Fruit fly (Drosophila melanogaster) whole organism, embryonic: ENCODE data around the gene dati.
A peak's percentile ranks its signal among the peaks of the same experiment; 100 is the strongest.

Experiments
- BEAF-32 ChIP-seq: fragments of 200-800 bp; sonication (Bioruptor generic); optimal IDR thresholded peaks from 3 replicates; lab custom pipeline; 2017; ENCODE audit warnings: missing biosample characterization, missing genetic modification characterization, mild to moderate bottlenecking, moderate library complexity, missing genetic modification reagents
- Blimp-1 ChIP-seq: fragments of 200-800 bp; sonication (Bioruptor generic); optimal IDR thresholded peaks from 3 replicates; lab custom pipeline; 2018; ENCODE audit warnings: missing biosample characterization, missing genetic modification characterization, mild to moderate bottlenecking, moderate library complexity, missing genetic modification reagents
- CG11085 ChIP-seq: fragments of 200-800 bp; sonication (Bioruptor generic); IDR thresholded peaks from 2 replicates; pipeline ENCODE4 v1.3.6; 2022; ENCODE audit warnings: missing biosample characterization, missing genetic modification characterization
- CG1603 ChIP-seq: fragments of 200-800 bp; sonication (Bioruptor generic); optimal IDR thresholded peaks from 2 replicates; lab custom pipeline; 2019; ENCODE audit warnings: missing biosample characterization, mild to moderate bottlenecking, missing genetic modification characterization, moderate library complexity
- CG16779 ChIP-seq: fragments of 200-800 bp; sonication (Bioruptor generic); IDR thresholded peaks from 2 replicates; pipeline ENCODE4 v1.3.6; 2022; ENCODE audit warnings: missing biosample characterization, missing genetic modification characterization
- CG17612 ChIP-seq: fragments of 200-800 bp; sonication (Bioruptor generic); IDR thresholded peaks from 2 replicates; pipeline ENCODE4 v1.3.6; 2022; ENCODE audit warnings: missing biosample characterization, missing genetic modification characterization
- CG17829 ChIP-seq: fragments of 200-800 bp; optimal IDR thresholded peaks from 2 replicates; lab custom pipeline; 2019; ENCODE audit warnings: missing biosample characterization, mild to moderate bottlenecking, missing genetic modification characterization, moderate library complexity
- CG18476 ChIP-seq: fragments of 200-800 bp; sonication (Bioruptor generic); optimal IDR thresholded peaks from 2 replicates; lab custom pipeline; 2016; ENCODE audit warnings: missing biosample characterization, mild to moderate bottlenecking, missing genetic modification characterization
- CG30020 ChIP-seq: fragments of 200-800 bp; optimal IDR thresholded peaks from 2 replicates; lab custom pipeline; 2019; ENCODE audit warnings: missing biosample characterization, mild to moderate bottlenecking, missing genetic modification characterization, moderate library complexity
- CG34376 ChIP-seq: fragments of 200-800 bp; sonication (Bioruptor generic); optimal IDR thresholded peaks from 2 replicates; lab custom pipeline; 2018; ENCODE audit warnings: missing biosample characterization, mild to moderate bottlenecking, missing genetic modification characterization
- CG34422 ChIP-seq: fragments of 200-800 bp; sonication (Bioruptor generic); IDR thresholded peaks from 3 replicates; pipeline ENCODE4 v1.3.6; 2022; ENCODE audit warnings: missing biosample characterization, missing genetic modification characterization
- CG4404 ChIP-seq: fragments of 200-800 bp; sonication (Bioruptor generic); IDR thresholded peaks from 2 replicates; pipeline ENCODE4 v1.3.6; 2022; ENCODE audit warnings: missing biosample characterization, missing genetic modification characterization
- CG4424 ChIP-seq: fragments of 200-800 bp; sonication (Bioruptor generic); optimal IDR thresholded peaks from 3 replicates; lab custom pipeline; 2016; ENCODE audit warnings: missing biosample characterization, missing genetic modification characterization
- CG6765 ChIP-seq: fragments of 200-800 bp; sonication (Bioruptor generic); optimal IDR thresholded peaks from 3 replicates; lab custom pipeline; 2017; ENCODE audit warnings: missing biosample characterization, mild to moderate bottlenecking, missing genetic modification characterization
- CG7372 ChIP-seq: fragments of 200-800 bp; sonication (Bioruptor generic); IDR thresholded peaks from 2 replicates; pipeline ENCODE4 v1.3.6; 2022; ENCODE audit warnings: missing biosample characterization, missing genetic modification characterization
- CG7786 ChIP-seq: fragments of 200-800 bp; sonication (Bioruptor generic); optimal IDR thresholded peaks from 2 replicates; lab custom pipeline; 2016; ENCODE audit warnings: missing biosample characterization, missing genetic modification characterization
- Chrac-16 ChIP-seq: fragments of 200-800 bp; sonication (Bioruptor generic); optimal IDR thresholded peaks from 3 replicates; lab custom pipeline; 2016; ENCODE audit warnings: missing biosample characterization, missing genetic modification characterization
- D19A ChIP-seq: fragments of 200-800 bp; optimal IDR thresholded peaks from 3 replicates; lab custom pipeline; 2019; ENCODE audit warnings: missing biosample characterization, mild to moderate bottlenecking, missing genetic modification characterization, moderate library complexity
- Dbx ChIP-seq: fragments of 200-800 bp; sonication (Bioruptor generic); IDR thresholded peaks from 3 replicates; pipeline ENCODE4 v1.3.6; 2022; ENCODE audit warnings: missing biosample characterization, missing genetic modification characterization
- Doc2 ChIP-seq: fragments of 200-800 bp; sonication (Bioruptor generic); IDR thresholded peaks from 2 replicates; pipeline ENCODE4 v1.3.6; 2022; ENCODE audit warnings: missing biosample characterization, missing genetic modification characterization
- Hand ChIP-seq: fragments of 200-800 bp; sonication (Bioruptor generic); optimal IDR thresholded peaks from 2 replicates; lab custom pipeline; 2017; ENCODE audit warnings: mild to moderate bottlenecking, missing biosample characterization, missing genetic modification reagents, missing genetic modification characterization
- HmgZ ChIP-seq: fragments of 200-800 bp; sonication (Bioruptor generic); optimal IDR thresholded peaks from 2 replicates; lab custom pipeline; 2018; ENCODE audit warnings: missing biosample characterization, mild to moderate bottlenecking, missing genetic modification characterization
- Hsf ChIP-seq: fragments of 200-800 bp; sonication (Bioruptor generic); optimal IDR thresholded peaks from 3 replicates; lab custom pipeline; 2016; ENCODE audit warnings: missing biosample characterization, missing genetic modification characterization
- Lpt ChIP-seq: fragments of >200 bp; optimal IDR thresholded peaks from 2 replicates; lab custom pipeline; 2018; ENCODE audit warnings: missing biosample characterization, missing genetic modification characterization
- MBD-R2 ChIP-seq: fragments of 200-800 bp; sonication (Bioruptor generic); IDR thresholded peaks from 2 replicates; pipeline ENCODE4 v1.3.6; 2022; ENCODE audit warnings: missing biosample characterization, missing genetic modification characterization
- Meics ChIP-seq: fragments of 200-800 bp; sonication (Bioruptor generic); optimal IDR thresholded peaks from 2 replicates; lab custom pipeline; 2017; ENCODE audit warnings: missing biosample characterization, mild to moderate bottlenecking, missing genetic modification characterization
- NfI ChIP-seq: fragments of 200-800 bp; sonication (Bioruptor generic); optimal IDR thresholded peaks from 3 replicates; lab custom pipeline; 2018; ENCODE audit warnings: missing biosample characterization, mild to moderate bottlenecking, missing genetic modification characterization, moderate library complexity
- Ptx1 ChIP-seq: fragments of 200-800 bp; sonication (Bioruptor generic); IDR thresholded peaks from 2 replicates; pipeline ENCODE4 v1.3.6; 2022; ENCODE audit warnings: missing biosample characterization, missing genetic modification characterization
- Sry-β ChIP-seq: fragments of 200-800 bp; sonication (Bioruptor generic); optimal IDR thresholded peaks from 2 replicates; lab custom pipeline; 2018; ENCODE audit warnings: missing biosample characterization, mild to moderate bottlenecking, missing genetic modification characterization, moderate library complexity
- Xrp1 ChIP-seq: fragments of 200-800 bp; sonication (Bioruptor generic); IDR thresholded peaks from 2 replicates; pipeline ENCODE4 v1.3.6; 2022; ENCODE audit warnings: missing biosample characterization, missing genetic modification characterization
- amos ChIP-seq: fragments of 200-800 bp; sonication (Bioruptor generic); IDR thresholded peaks from 2 replicates; pipeline ENCODE4 v1.3.6; 2022; ENCODE audit warnings: missing biosample characterization, missing genetic modification characterization; ENCODE audit not compliant: partially characterized antibody
- ap ChIP-seq: fragments of 200-800 bp; sonication (Bioruptor generic); IDR thresholded peaks from 2 replicates; pipeline ENCODE4 v1.3.6; 2022; ENCODE audit warnings: missing biosample characterization, missing genetic modification characterization
- az2 ChIP-seq: fragments of 200-800 bp; sonication (Bioruptor generic); optimal IDR thresholded peaks from 3 replicates; lab custom pipeline; 2016; ENCODE audit warnings: missing biosample characterization, missing genetic modification characterization
- bbx ChIP-seq: fragments of 200-800 bp; sonication (Bioruptor generic); IDR thresholded peaks from 2 replicates; pipeline ENCODE4 v1.3.6; 2022; ENCODE audit warnings: missing biosample characterization, missing genetic modification characterization; ENCODE audit not compliant: partially characterized antibody
- btn ChIP-seq: fragments of 200-800 bp; sonication (Bioruptor generic); optimal IDR thresholded peaks from 2 replicates; lab custom pipeline; 2016; ENCODE audit warnings: missing biosample characterization, missing genetic modification characterization
- chn ChIP-seq: fragments of 200-800 bp; sonication (Bioruptor generic); optimal IDR thresholded peaks from 2 replicates; lab custom pipeline; 2016; ENCODE audit warnings: missing biosample characterization, missing genetic modification characterization
- croc ChIP-seq: fragments of 200-800 bp; sonication (Bioruptor generic); conservative IDR thresholded peaks from 3 replicates; pipeline ENCODE4 v1.3.6; 2022; ENCODE audit warnings: missing biosample characterization, missing genetic modification characterization
- crol ChIP-seq: fragments of 200-800 bp; sonication (Bioruptor generic); IDR thresholded peaks from 2 replicates; pipeline ENCODE4 v1.3.6; 2022; ENCODE audit warnings: missing biosample characterization, missing genetic modification characterization
- dimm ChIP-seq: fragments of 200-800 bp; sonication (Bioruptor generic); IDR thresholded peaks from 2 replicates; pipeline ENCODE4 v1.3.6; 2022; ENCODE audit warnings: missing biosample characterization, missing genetic modification characterization
- esg ChIP-seq: fragments of 200-800 bp; sonication (Bioruptor generic); conservative IDR thresholded peaks from 2 replicates; pipeline ENCODE4 v1.3.6; 2022; ENCODE audit warnings: missing biosample characterization, missing genetic modification characterization
- hkb ChIP-seq, 2 experiments: fragments of 200-800 bp in 1 of 2; fragments of >200 bp in 1 of 2; sonication (Bioruptor generic) in 1 of 2; IDR thresholded peaks in 1 of 2; optimal IDR thresholded peaks in 1 of 2; 2 replicates each; pipeline versions ENCODE4 v1.3.6 to Lab custom; 2017 to 2022; ENCODE audit warnings: missing biosample characterization in 1 of 2, missing genetic modification characterization in 1 of 2
- kay ChIP-seq: fragments of 200-800 bp; sonication (Bioruptor generic); optimal IDR thresholded peaks from 2 replicates; lab custom pipeline; 2016; ENCODE audit warnings: missing biosample characterization, missing genetic modification characterization
- knrl ChIP-seq: fragments of 200-800 bp; sonication (Bioruptor generic); IDR thresholded peaks from 3 replicates; pipeline ENCODE4 v1.3.6; 2022; ENCODE audit warnings: missing biosample characterization, missing genetic modification characterization; ENCODE audit not compliant: partially characterized antibody
- p53 ChIP-seq: fragments of 200-800 bp; sonication (Bioruptor generic); optimal IDR thresholded peaks from 2 replicates; lab custom pipeline; 2016; ENCODE audit warnings: missing biosample characterization, missing genetic modification characterization
- pum ChIP-seq: fragments of 200-800 bp; sonication (Bioruptor generic); optimal IDR thresholded peaks from 2 replicates; lab custom pipeline; 2016; ENCODE audit warnings: missing biosample characterization, missing genetic modification characterization
- row ChIP-seq: fragments of 200-800 bp; sonication (Bioruptor generic); IDR thresholded peaks from 3 replicates; pipeline ENCODE4 v1.3.6; 2022; ENCODE audit warnings: missing biosample characterization, missing genetic modification characterization
- sens-2 ChIP-seq: fragments of 200-800 bp; sonication (Bioruptor generic); IDR thresholded peaks from 2 replicates; pipeline ENCODE4 v1.3.6; 2022; ENCODE audit warnings: missing biosample characterization, missing genetic modification characterization
- seq ChIP-seq: fragments of 200-800 bp; sonication (Bioruptor generic); IDR thresholded peaks from 2 replicates; pipeline ENCODE4 v1.3.6; 2022; ENCODE audit warnings: missing biosample characterization, missing genetic modification characterization
- usp ChIP-seq: fragments of >200 bp; optimal IDR thresholded peaks from 2 replicates; lab custom pipeline; 2017; ENCODE audit warnings: missing biosample characterization, missing genetic modification characterization
- vfl ChIP-seq: fragments of 200-800 bp; sonication (Bioruptor generic); optimal IDR thresholded peaks from 2 replicates; lab custom pipeline; 2016; ENCODE audit warnings: missing biosample characterization, missing genetic modification characterization

dati gene

dm6 chr4:424630-425327 is 29.4 kb upstream of the dati start (continued):
- peak; percentile 95 for TF ChIP-seq HmgZ (tag; lab: Kevin White, UChicago)
- peak; percentile 56 for TF ChIP-seq CG30020
- TF ChIP-seq btn (GFP tag; lab: Kevin White, UChicago) = peak; percentile 93
- TF ChIP-seq crol (GFP tag; lab: Robert Waterston, UW) = no peak
- peak; percentile 93 for TF ChIP-seq CG17829 (tag; lab: Kevin White, UChicago)
- peak; percentile 94; the same call in 1 of the 2 replicates for TF ChIP-seq CG16779 (GFP tag; lab: Robert Waterston, UW)
- peak; percentile 94 for TF ChIP-seq Xrp1 (GFP tag; lab: Robert Waterston, UW)
- peak; percentile 75 for TF ChIP-seq CG17612 (GFP tag; lab: Robert Waterston, UW)
- peak; percentile 94 for TF ChIP-seq Meics (GFP tag; lab: Kevin White, UChicago)
- peak; percentile 17 for TF ChIP-seq BEAF-32 (GFP tag; lab: Kevin White, UChicago)
- peak; percentile 88 for TF ChIP-seq CG1603 (tag; lab: Kevin White, UChicago)
- TF ChIP-seq CG4424 (GFP tag; lab: Kevin White, UChicago) = peak; percentile 96
- TF ChIP-seq vfl (GFP tag; lab: Kevin White, UChicago) = peak; percentile 90
- peak; percentile 97 for TF ChIP-seq Hsf (GFP tag; lab: Kevin White, UChicago)
- TF ChIP-seq ap (GFP tag; lab: Robert Waterston, UW) = no peak; the same call in 1 of the 2 replicates
- peak; percentile 95 for TF ChIP-seq Chrac-16
- TF ChIP-seq row (GFP tag; lab: Robert Waterston, UW) = peak; percentile 61; the same call in 2 of the 3 replicates
- TF ChIP-seq D19A (tag; lab: Kevin White, UChicago) = peak; percentile 83
- TF ChIP-seq sens-2 (GFP tag; lab: Robert Waterston, UW) = no peak
- TF ChIP-seq esg (GFP tag; lab: Robert Waterston, UW) = no peak; the same call in 1 of the 2 replicates
- no peak; the same call in 1 of the 2 replicates for TF ChIP-seq MBD-R2
- TF ChIP-seq amos (GFP tag; lab: Robert Waterston, UW) = peak; percentile 77
- TF ChIP-seq pum (GFP tag; lab: Kevin White, UChicago) = peak; percentile 95
- no peak for TF ChIP-seq hkb (optimal IDR thresholded peaks at IDR 0.05; lab: Kevin White, UChicago)
- peak; percentile 85 for TF ChIP-seq hkb (GFP tag; IDR thresholded peaks at IDR 0.05; lab: Robert Waterston, UW)
- peak; percentile 80 for TF ChIP-seq croc (GFP tag; lab: Robert Waterston, UW)
- no peak for TF ChIP-seq usp
- TF ChIP-seq Doc2 (GFP tag; lab: Robert Waterston, UW) = no peak
- peak; percentile 88 for TF ChIP-seq CG6765 (GFP tag; lab: Kevin White, UChicago)
- TF ChIP-seq Ptx1 (GFP tag; lab: Robert Waterston, UW) = peak; percentile 92
- no peak for TF ChIP-seq knrl (GFP tag; lab: Robert Waterston, UW)
- TF ChIP-seq CG4404 = no peak
- TF ChIP-seq NfI (GFP tag; lab: Kevin White, UChicago) = peak; percentile 96
- peak; percentile 90 for TF ChIP-seq CG18476 (GFP tag; lab: Kevin White, UChicago)
- TF ChIP-seq kay (GFP tag; lab: Kevin White, UChicago) = peak; percentile 45
- TF ChIP-seq Dbx (GFP tag; lab: Robert Waterston, UW) = peak; percentile 95; the same call in 2 of the 3 replicates
- TF ChIP-seq CG34376 (GFP tag; lab: Kevin White, UChicago) = peak; percentile 86
- TF ChIP-seq CG7372 (GFP tag; lab: Robert Waterston, UW) = peak; percentile 88
- no peak; the same call in 1 of the 2 replicates for TF ChIP-seq dimm (GFP tag; lab: Robert Waterston, UW)
- peak; percentile 75 for TF ChIP-seq bbx (GFP tag; lab: Robert Waterston, UW)
- TF ChIP-seq CG34422 = no peak; the same call in 1 of the 3 replicates
- peak; percentile 71 for TF ChIP-seq seq (GFP tag; lab: Robert Waterston, UW)
- peak; percentile 97 for TF ChIP-seq chn
- TF ChIP-seq Lpt = peak; percentile 100
- peak; percentile 79 for TF ChIP-seq CG7786 (GFP tag; lab: Kevin White, UChicago)
- no peak for TF ChIP-seq Blimp-1 (GFP tag; lab: Kevin White, UChicago)
- peak; percentile 97 for TF ChIP-seq az2 (GFP tag; lab: Kevin White, UChicago)
- TF ChIP-seq p53 (GFP tag; lab: Kevin White, UChicago) = peak; percentile 89
- peak; percentile 63 for TF ChIP-seq Sry-β (GFP tag; lab: Kevin White, UChicago)
- TF ChIP-seq Hand (GFP tag; lab: Kevin White, UChicago) = peak; percentile 44
- no peak; the same call in 1 of the 2 replicates for TF ChIP-seq CG11085 (GFP tag; lab: Robert Waterston, UW)
